Worm (Caenorhabditis elegans): Measurements from ENCODE around the gene srx-133.

srx-133 gene

DNA sequence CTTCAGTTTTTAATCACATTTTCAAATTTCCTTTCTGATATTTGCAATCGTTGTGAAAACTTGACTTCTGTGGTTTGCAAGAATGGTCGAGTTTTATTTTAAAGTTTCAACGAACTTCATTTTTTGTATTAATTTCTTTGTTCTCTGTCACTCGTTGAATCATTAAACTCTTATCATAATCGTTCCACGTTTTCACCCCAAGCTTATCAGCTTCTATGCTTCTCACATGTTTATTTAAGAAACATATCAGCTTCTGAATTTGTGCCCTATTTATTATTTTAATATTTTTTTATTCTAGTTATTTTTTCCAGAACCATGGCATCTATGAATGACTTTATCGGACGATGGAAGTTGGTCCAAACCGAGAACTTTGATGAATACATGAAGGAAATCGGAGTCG lies 30.8 kb downstream of the srx-133 start, which contains the start of gene lbp-7:
TSS of gene lbp-7 (plus strand) at position 312 of the 400 bp plus-strand sequence.
- TF ChIP-seq crh-2 (tag; optimal IDR thresholded peaks at IDR 0.05) (peak; percentile 66), ztf-11 (tag; optimal IDR thresholded peaks at IDR 0.05) (no peak), sma-9 (GFP tag; optimal IDR thresholded peaks at IDR 0.05) (peak; percentile 70), sma-9 (tag; optimal IDR thresholded peaks at IDR 0.05) (no peak), mbf-1 (tag; optimal IDR thresholded peaks at IDR 0.05) (no peak), nhr-25 (tag; optimal IDR thresholded peaks at IDR 0.05) (no peak), nhr-23 (tag; optimal IDR thresholded peaks at IDR 0.05) (no peak), ceh-82 (tag; optimal IDR thresholded peaks at IDR 0.05) (no peak), fos-1 (tag; optimal IDR thresholded peaks at IDR 0.05) (peak; percentile 94), sem-4 (tag; optimal IDR thresholded peaks at IDR 0.05) (no peak)

DNA sequence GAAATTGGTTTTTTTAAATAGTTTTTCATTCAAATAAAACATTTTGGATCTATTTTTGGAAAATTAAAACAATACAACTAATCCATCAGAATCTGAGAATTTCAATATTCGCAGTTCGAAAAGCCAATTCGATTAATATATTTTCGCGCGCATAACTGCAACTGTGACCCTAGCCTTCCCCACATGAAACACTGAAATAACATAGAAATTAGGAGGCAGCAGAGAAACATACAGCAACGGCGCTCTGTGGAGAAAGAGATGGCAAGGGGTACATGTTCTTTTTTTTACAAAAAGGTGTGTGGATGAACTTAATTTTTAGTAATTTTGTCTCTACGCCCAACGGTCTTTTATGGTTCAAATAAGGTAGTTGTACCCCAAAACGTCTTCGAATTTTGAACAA lies 31.7 kb downstream of the srx-133 start:
- peak; percentile 33 for TF ChIP-seq C34F6.9 (tag; optimal IDR thresholded peaks at IDR 0.05)
- TF ChIP-seq ama-1 (optimal IDR thresholded peaks at IDR 0.05) = no peak
- TF ChIP-seq nhr-12 (tag; optimal IDR thresholded peaks at IDR 0.05) = no peak

- no peak for TF ChIP-seq alr-1 (tag; optimal IDR thresholded peaks at IDR 0.05)
- TF ChIP-seq F13H6.1 (tag; optimal IDR thresholded peaks at IDR 0.05) = no peak
These were observed 32.1 kb downstream of the srx-133 start, which contains the start of gene T22G5.3 for ce11 chrV:13880607-13881006. Gene T22G5.3 (plus strand): TSS chrV:13880907.

DNA sequence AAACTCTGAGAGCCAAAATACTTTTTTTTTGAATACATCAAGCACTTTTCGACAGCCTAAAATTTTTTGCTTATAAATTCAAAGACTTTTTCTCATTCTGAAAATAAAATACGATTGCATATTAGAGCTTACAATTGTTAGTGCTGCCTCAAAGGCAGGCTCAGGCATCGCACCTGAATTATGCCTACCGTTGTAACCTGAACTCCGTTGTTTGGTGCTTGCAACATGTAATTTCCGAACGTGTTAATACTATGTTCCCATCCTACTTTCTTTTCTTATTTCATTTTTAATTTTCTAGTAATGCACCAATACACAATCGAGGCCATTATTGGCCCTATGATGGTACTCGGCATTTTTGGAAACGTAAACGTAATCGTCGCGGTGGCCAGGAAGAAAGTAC lies 38.9 kb downstream of the srx-133 start, which contains the start of gene srsx-19:
TSS of gene srsx-19 (plus strand) at position 301 of the 400 bp plus-strand sequence.
- TF ChIP-seq zag-1 (tag; optimal IDR thresholded peaks at IDR 0.05) = no peak
- TF ChIP-seq fos-1 (tag; optimal IDR thresholded peaks at IDR 0.05) = no peak
- no peak for TF ChIP-seq C34F6.9 (tag; optimal IDR thresholded peaks at IDR 0.05)
- no peak for TF ChIP-seq gmeb-1 (tag; optimal IDR thresholded peaks at IDR 0.05)
- no peak for TF ChIP-seq nhr-10 (tag; optimal IDR thresholded peaks at IDR 0.05)
- no peak for TF ChIP-seq aly-2 (tag; optimal IDR thresholded peaks at IDR 0.05)

DNA sequence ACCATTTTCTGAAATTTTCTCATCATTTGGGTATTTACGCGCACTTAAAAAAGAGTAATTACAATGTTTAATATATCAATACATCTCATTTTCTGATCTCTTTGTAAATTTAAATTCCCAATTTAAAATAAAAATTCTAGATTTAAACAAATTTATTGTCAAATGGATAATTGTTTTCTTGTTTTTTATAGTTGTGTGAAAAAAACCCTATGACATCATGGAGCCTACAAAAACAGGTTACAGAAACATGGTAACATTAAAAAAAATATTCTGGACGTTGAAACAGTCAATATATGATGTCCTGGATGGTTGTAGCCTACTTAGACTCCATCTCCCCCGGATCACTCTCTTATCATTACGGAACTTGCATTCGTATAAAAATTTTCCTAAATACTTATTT lies 41.0 kb downstream of the srx-133 start, which contains the start of gene spp-12:
TSS of gene spp-12 (plus strand) at position 301 of the 400 bp plus-strand sequence.
- TF ChIP-seq ama-1 (optimal IDR thresholded peaks at IDR 0.05) = no peak
- no peak for TF ChIP-seq ztf-11 (tag; optimal IDR thresholded peaks at IDR 0.05)
- no peak for TF ChIP-seq zag-1 (tag; optimal IDR thresholded peaks at IDR 0.05)
- no peak for TF ChIP-seq F13H6.1 (tag; optimal IDR thresholded peaks at IDR 0.05)
- TF ChIP-seq ZK546.5 (tag; optimal IDR thresholded peaks at IDR 0.05) = no peak
- TF ChIP-seq C34F6.9 (tag; optimal IDR thresholded peaks at IDR 0.05) = no peak
- no peak for TF ChIP-seq nhr-21 (tag; optimal IDR thresholded peaks at IDR 0.05)
- TF ChIP-seq Y55F3AM.14 (GFP tag; optimal IDR thresholded peaks at IDR 0.05) = no peak
- no peak for TF ChIP-seq nhr-77 (tag; optimal IDR thresholded peaks at IDR 0.05)
- TF ChIP-seq sem-4 (tag; optimal IDR thresholded peaks at IDR 0.05) = no peak

DNA sequence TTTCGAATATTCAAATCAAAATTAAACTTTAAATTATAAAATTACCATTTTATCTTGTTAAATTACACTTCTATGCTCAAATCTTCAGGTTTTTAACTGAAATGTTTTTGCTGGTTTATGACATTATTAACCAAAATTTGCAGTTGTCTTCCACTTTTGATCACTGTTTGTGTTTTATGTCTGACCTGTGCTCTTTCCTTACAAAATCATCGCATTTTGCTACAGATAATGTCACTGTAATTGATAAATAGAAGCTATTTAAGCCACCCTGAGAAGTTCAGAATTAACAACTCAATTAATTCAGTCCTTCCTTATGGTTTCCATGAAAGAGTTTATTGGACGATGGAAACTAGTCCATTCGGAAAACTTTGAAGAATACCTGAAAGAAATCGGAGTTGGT lies 42.0 kb downstream of the srx-133 start, which contains the start of gene lbp-8:
TSS of gene lbp-8 (plus strand) at position 301 of the 400 bp plus-strand sequence.
- TF ChIP-seq mbf-1 (tag; optimal IDR thresholded peaks at IDR 0.05) (no peak), nhr-237 (tag; optimal IDR thresholded peaks at IDR 0.05) (no peak), ceh-16 (tag; optimal IDR thresholded peaks at IDR 0.05) (no peak), Y55F3AM.14 (GFP tag; optimal IDR thresholded peaks at IDR 0.05) (no peak), ztf-4 (tag; optimal IDR thresholded peaks at IDR 0.05) (no peak), lin-39 (tag; optimal IDR thresholded peaks at IDR 0.05) (no peak)

DNA sequence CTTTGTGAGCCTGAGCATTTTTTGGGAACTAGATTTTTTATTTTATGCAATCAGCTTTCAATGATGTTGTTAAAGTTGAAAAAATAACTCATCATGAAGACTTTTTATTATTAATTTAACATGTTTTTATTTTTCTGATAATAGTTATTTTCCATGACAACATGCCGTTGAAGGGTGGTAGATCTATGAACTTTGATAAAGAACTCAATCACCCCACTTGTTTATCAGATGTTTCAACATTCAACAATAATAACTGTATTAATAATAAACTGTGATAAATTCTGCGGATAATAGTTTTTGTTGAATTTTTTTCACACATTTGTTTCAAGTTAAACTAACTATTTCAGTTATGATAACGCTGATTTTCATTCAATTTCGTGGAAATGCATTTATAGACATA lies 43.0 kb downstream of the srx-133 start:
- no peak for TF ChIP-seq dmd-4 (tag; optimal IDR thresholded peaks at IDR 0.05)
- peak; percentile 1 for TF ChIP-seq sma-9 (GFP tag; optimal IDR thresholded peaks at IDR 0.05)
- TF ChIP-seq sma-9 (tag; optimal IDR thresholded peaks at IDR 0.05) = no peak
- TF ChIP-seq nhr-21 (tag; optimal IDR thresholded peaks at IDR 0.05) = peak; percentile 12
- TF ChIP-seq mbf-1 (tag; optimal IDR thresholded peaks at IDR 0.05) = no peak
- no peak for TF ChIP-seq unc-39 (tag; optimal IDR thresholded peaks at IDR 0.05)
